Fruit fly (Drosophila melanogaster): ENCODE data around the gene Cpr72Ea.

Cpr72Ea gene

DNA sequence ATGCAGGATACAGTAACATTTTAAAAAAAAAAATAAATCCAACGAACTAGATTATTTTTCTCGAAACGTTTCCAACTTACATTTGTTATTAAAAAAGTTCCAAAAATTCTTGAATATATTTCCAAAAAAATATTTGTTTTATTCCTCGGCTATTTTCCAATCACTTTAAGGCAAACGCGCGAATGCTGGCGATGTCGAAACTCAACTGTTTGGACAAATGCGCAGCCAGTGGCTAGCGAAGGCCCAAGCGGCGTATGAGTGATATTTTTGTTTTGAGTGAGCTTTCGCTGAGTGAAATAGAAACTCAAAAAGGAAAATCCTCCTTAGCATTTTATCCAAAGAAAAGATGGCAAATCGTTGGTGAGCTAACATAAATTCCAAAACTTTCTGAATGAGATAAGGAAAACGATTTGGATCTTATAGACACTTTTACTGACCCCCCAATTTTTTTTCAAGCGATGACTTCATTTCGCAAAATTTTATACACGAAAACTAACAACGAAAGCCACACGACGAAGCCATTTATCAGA is 3.1 kb upstream of the Cpr72Ea start, which contains the start of gene ringer (continued):
- no peak for TF ChIP-seq E2f1 (GFP tag; IDR thresholded peaks at IDR 0.05)
- TF ChIP-seq Spps (tag; optimal IDR thresholded peaks at IDR 0.05) = no peak
- TF ChIP-seq gro (GFP tag; optimal IDR thresholded peaks at IDR 0.05) = peak; percentile 29
- 0 out of 3 replicates have a peak, but pooled peaks have one; percentile 31 for TF ChIP-seq Dbx (GFP tag; IDR thresholded peaks at IDR 0.05)
- peak; percentile 86; the same call in 1 of the 3 replicates for TF ChIP-seq z (GFP tag; IDR thresholded peaks at IDR 0.05)
- no peak for TF ChIP-seq btn (GFP tag; optimal IDR thresholded peaks at IDR 0.05)
- TF ChIP-seq CG18619 (GFP tag; optimal IDR thresholded peaks at IDR 0.05) = peak; percentile 10
- TF ChIP-seq sug (tag; optimal IDR thresholded peaks at IDR 0.05) = peak; percentile 25
- no peak for TF ChIP-seq CG10979 (tag; optimal IDR thresholded peaks at IDR 0.05)

DNA sequence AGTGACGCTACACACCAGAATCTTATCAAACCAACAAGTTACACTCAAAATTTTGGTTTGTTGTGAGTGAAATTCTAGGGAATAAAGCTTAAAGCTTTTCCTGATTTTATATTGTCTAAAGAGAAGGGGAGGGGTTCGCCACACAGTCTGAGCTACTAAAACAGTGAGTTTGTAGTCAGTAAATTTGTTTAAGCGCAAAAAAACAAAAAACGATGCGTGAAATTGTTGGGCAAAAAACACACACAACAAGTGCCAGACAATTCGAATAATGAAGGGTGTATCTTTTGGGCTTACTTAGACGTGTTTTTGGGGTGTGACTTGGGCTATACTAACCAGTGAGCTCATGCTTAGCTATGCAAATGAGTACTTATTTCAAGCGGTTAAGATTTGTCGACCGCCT is 2.6 kb upstream of the Cpr72Ea start:
- TF ChIP-seq Dad (GFP tag; optimal IDR thresholded peaks at IDR 0.05) (no peak), E2f2 (GFP tag; IDR thresholded peaks at IDR 0.05) (no peak), CG15073 (GFP tag; optimal IDR thresholded peaks at IDR 0.05) (no peak), CG13894 (tag; optimal IDR thresholded peaks at IDR 0.05) (no peak), CG17612 (GFP tag; IDR thresholded peaks at IDR 0.05) (no peak), lab (GFP tag; optimal IDR thresholded peaks at IDR 0.05) (peak; percentile 29), Med (GFP tag) (peak; percentile 53), CG17359 (tag; optimal IDR thresholded peaks at IDR 0.05) (no peak), CG8290 (GFP tag; optimal IDR thresholded peaks at IDR 0.05) (no peak), CG8290 (tag; optimal IDR thresholded peaks at IDR 0.05) (peak in 1 of 2 experiments; percentile 7), Rfx (GFP tag; IDR thresholded peaks at IDR 0.05) (peak; percentile 26; the same call in 1 of the 2 replicates), phol (tag; optimal IDR thresholded peaks at IDR 0.05) (no peak), CG12769 (tag; optimal IDR thresholded peaks at IDR 0.05) (peak; percentile 18), amos (GFP tag; IDR thresholded peaks at IDR 0.05; ENCODE audit: partially characterized antibody) (peak; percentile 31; the same call in 1 of the 2 replicates), CG7928 (GFP tag; optimal IDR thresholded peaks at IDR 0.05) (no peak), z (GFP tag; IDR thresholded peaks at IDR 0.05) (peak; percentile 88; the same call in 2 of the 3 replicates), CG3281 (GFP tag; optimal IDR thresholded peaks at IDR 0.05) (peak; percentile 2), ind (GFP tag; optimal IDR thresholded peaks at IDR 0.05) (no peak), sens (GFP tag) (peak; percentile 56)

- no peak for TF ChIP-seq CG13624 (GFP tag; optimal IDR thresholded peaks at IDR 0.05)
- no peak for TF ChIP-seq CG7745 (tag; optimal IDR thresholded peaks at IDR 0.05)
- no peak for TF ChIP-seq Neu2 (GFP tag; optimal IDR thresholded peaks at IDR 0.05; ENCODE audit: borderline replicate concordance)
- peak; percentile 57 for TF ChIP-seq Med (GFP tag)
- TF ChIP-seq bbx (GFP tag; IDR thresholded peaks at IDR 0.05; ENCODE audit: partially characterized antibody) = no peak
- no peak for TF ChIP-seq CG15696 (tag; optimal IDR thresholded peaks at IDR 0.05)
- no peak for TF ChIP-seq MBD-R2 (GFP tag; IDR thresholded peaks at IDR 0.05)
- no peak for TF ChIP-seq odd (GFP tag; optimal IDR thresholded peaks at IDR 0.05)
- TF ChIP-seq onecut (GFP tag; IDR thresholded peaks at IDR 0.05) = no peak
- TF ChIP-seq CG3847 (GFP tag; IDR thresholded peaks at IDR 0.05) = peak; percentile 7; the same call in 1 of the 2 replicates
- TF ChIP-seq bsh (GFP tag; optimal IDR thresholded peaks at IDR 0.05) = peak in 1 of 2 experiments; percentile 89
- 0 out of 2 replicates have a peak, but pooled peaks have one; percentile 12 for TF ChIP-seq CG9932 (GFP tag; IDR thresholded peaks at IDR 0.05)
- TF ChIP-seq Drgx (GFP tag; IDR thresholded peaks at IDR 0.05) = peak; percentile 21; the same call in 1 of the 2 replicates
- TF ChIP-seq CG10274 (GFP tag; optimal IDR thresholded peaks at IDR 0.05) = no peak
- TF ChIP-seq Dbx (GFP tag; IDR thresholded peaks at IDR 0.05) = 0 out of 3 replicates have a peak, but pooled peaks have one; percentile 12
- TF ChIP-seq CG2875 (GFP tag; optimal IDR thresholded peaks at IDR 0.05) = no peak
- no peak for TF ChIP-seq lov (optimal IDR thresholded peaks at IDR 0.05)
- TF ChIP-seq lov (GFP tag; IDR thresholded peaks at IDR 0.05) = no peak
- TF ChIP-seq nom (GFP tag; optimal IDR thresholded peaks at IDR 0.05) = peak; percentile 94
- no peak for TF ChIP-seq Dip3 (GFP tag; optimal IDR thresholded peaks at IDR 0.05)
- no peak for TF ChIP-seq CG5953 (GFP tag; IDR thresholded peaks at IDR 0.05)
- no peak for TF ChIP-seq CG2129 (GFP tag; IDR thresholded peaks at IDR 0.05; ENCODE audit: partially characterized antibody)
- TF ChIP-seq hb (GFP tag; IDR thresholded peaks at IDR 0.05; ENCODE audit: partially characterized antibody) = 0 out of 3 replicates have a peak, but pooled peaks have one; percentile 28
These were observed 1.1 kb upstream of the Cpr72Ea start for dm6 chr3L:16361200-16361815.
